Fruit fly (Drosophila melanogaster) whole organism: ENCODE measurements around the gene Ir76b.

Experiments used
- CG8478 ChIP-seq: fragments of >200 bp; optimal IDR thresholded peaks from 2 replicates; lab custom pipeline; 2018; ENCODE audit warnings: inconsistent platforms
- Dll ChIP-seq: fragments of >200 bp; optimal IDR thresholded peaks from 2 replicates; lab custom pipeline; 2017
- EcR ChIP-seq, 2 experiments: fragments of >200 bp; optimal IDR thresholded peaks; 2 replicates each; lab custom pipeline; 2017; ENCODE audit warnings: missing biosample characterization in 2 of 2, missing genetic modification characterization in 2 of 2, missing genetic modification reagents in 2 of 2
- pan ChIP-seq: fragments of >200 bp; optimal IDR thresholded peaks from 2 replicates; lab custom pipeline; 2017
- psq ChIP-seq: fragments of >200 bp; optimal IDR thresholded peaks from 2 replicates; lab custom pipeline; 2017
- usp ChIP-seq: fragments of >200 bp; optimal IDR thresholded peaks from 2 replicates; lab custom pipeline; 2017; ENCODE audit warnings: missing biosample characterization, missing genetic modification characterization, mixed read lengths

The Ir76b gene

dm6 chr3L:20111434-20111833, at the start of gene Ir76b:
Gene Ir76b, minus strand, starts transcription at chr3L:20111534.
- TF ChIP-seq psq (lab: Kevin White, UChicago): no peak

dm6 chr3L:20140589-20141207, 29.4 kb upstream of the Ir76b start, which contains the start of gene CG7328:
Gene CG7328, minus strand, starts transcription at chr3L:20140607.
- TF ChIP-seq usp (no peak), psq (lab: Kevin White, UChicago) (no peak), Dll (lab: Kevin White, UChicago) (no peak), CG8478 (lab: Kevin White, UChicago) (no peak), pan (no peak), EcR (GFP tag; optimal IDR thresholded peaks at IDR 0.05; lab: Kevin White, UChicago) (no peak)

- TF ChIP-seq CG8478 (lab: Kevin White, UChicago) (no peak), usp (no peak), EcR (GFP tag; optimal IDR thresholded peaks at IDR 0.05; lab: Kevin White, UChicago) (no peak), Dll (lab: Kevin White, UChicago) (no peak), psq (lab: Kevin White, UChicago) (no peak), pan (no peak)
Measured at dm6 chr3L:20138327-20138726, 27.0 kb upstream of the Ir76b start.

dm6 chr3L:20133168-20133567, 21.8 kb upstream of the Ir76b start, which contains the start of gene CG7335:
Gene CG7335, minus strand, starts transcription at chr3L:20133268.
- no peak for TF ChIP-seq CG8478 (lab: Kevin White, UChicago)
- TF ChIP-seq psq (lab: Kevin White, UChicago): no peak

dm6 chr3L:20131643-20132042, 20.3 kb upstream of the Ir76b start, which contains the start of gene obst-J:
Gene obst-J, minus strand, starts transcription at chr3L:20131743.
- no peak for TF ChIP-seq Dll (lab: Kevin White, UChicago)
- TF ChIP-seq psq (lab: Kevin White, UChicago): no peak
- no peak for TF ChIP-seq usp
- no peak for TF ChIP-seq CG8478 (lab: Kevin White, UChicago)
- no peak for TF ChIP-seq pan
- TF ChIP-seq EcR (GFP tag; optimal IDR thresholded peaks at IDR 0.05; lab: Kevin White, UChicago): no peak

DNA sequence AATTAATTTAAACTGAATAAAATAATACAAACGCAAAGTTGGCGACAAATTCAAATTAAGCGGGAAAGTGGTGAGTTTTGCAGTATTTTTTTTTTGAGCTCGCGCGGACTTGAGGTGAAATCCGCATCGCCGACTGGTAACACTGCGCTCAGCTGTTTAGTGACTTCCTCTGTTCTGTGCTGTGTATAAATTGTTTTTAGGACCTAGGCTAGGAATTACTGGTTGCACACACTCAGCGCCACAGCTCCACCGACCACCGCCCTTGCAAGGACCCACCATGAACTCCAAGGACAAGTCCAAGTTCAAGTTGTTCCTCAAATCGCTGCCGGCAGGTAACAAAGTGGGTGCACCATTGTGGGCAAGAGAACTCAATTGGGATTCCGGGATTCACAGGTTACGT, 17.7 kb upstream of the Ir76b start, which contains the start of gene gig:
TSS of gene gig (plus strand) at position 150 of the 400 bp plus-strand sequence.
- no peak for TF ChIP-seq EcR (GFP tag; optimal IDR thresholded peaks at IDR 0.05; lab: Kevin White, UChicago)
- TF ChIP-seq Dll (lab: Kevin White, UChicago): no peak
- TF ChIP-seq psq (lab: Kevin White, UChicago): no peak
- TF ChIP-seq CG8478 (lab: Kevin White, UChicago): no peak
- TF ChIP-seq pan: no peak
- no peak for TF ChIP-seq usp

dm6 chr3L:20127281-20127680, 15.9 kb upstream of the Ir76b start, which contains the start of gene CG7365:
Gene CG7365, minus strand, starts transcription at chr3L:20127381.
- TF ChIP-seq pan: no peak
- TF ChIP-seq usp: no peak
- no peak for TF ChIP-seq Dll (lab: Kevin White, UChicago)
- TF ChIP-seq CG8478 (lab: Kevin White, UChicago): no peak
- no peak for TF ChIP-seq EcR (GFP tag; optimal IDR thresholded peaks at IDR 0.05; lab: Kevin White, UChicago)
- TF ChIP-seq psq (lab: Kevin White, UChicago): no peak

- no peak for TF ChIP-seq Dll (lab: Kevin White, UChicago)
- no peak for TF ChIP-seq psq (lab: Kevin White, UChicago)
- TF ChIP-seq pan: no peak
- no peak for TF ChIP-seq usp
- no peak for TF ChIP-seq CG8478 (lab: Kevin White, UChicago)
- no peak for TF ChIP-seq EcR (GFP tag; optimal IDR thresholded peaks at IDR 0.05; lab: Kevin White, UChicago)
Measured at dm6 chr3L:20126106-20126505, 14.8 kb upstream of the Ir76b start.

DNA sequence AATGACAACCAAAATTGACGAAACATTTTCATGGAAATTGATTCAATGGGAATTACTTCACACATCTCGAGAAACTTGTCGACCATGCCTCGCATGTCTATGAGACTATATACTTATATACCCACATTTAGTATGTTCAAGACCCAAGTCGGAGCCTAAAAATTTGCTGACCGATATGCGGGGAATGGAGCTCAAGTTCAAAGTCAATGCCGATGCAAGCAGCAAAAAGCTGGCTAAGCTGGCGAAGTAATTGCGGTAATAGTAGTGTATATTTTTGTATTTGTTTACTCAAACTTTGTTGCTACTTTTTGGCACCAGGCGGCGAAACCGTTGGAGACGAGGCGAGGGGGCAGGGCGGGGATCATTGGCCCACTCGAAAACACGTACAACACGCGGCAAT, 11.7 kb upstream of the Ir76b start:
- TF ChIP-seq usp: no peak
- TF ChIP-seq pan: no peak
- TF ChIP-seq CG8478 (lab: Kevin White, UChicago): no peak
- TF ChIP-seq EcR (GFP tag; optimal IDR thresholded peaks at IDR 0.05; lab: Kevin White, UChicago): no peak
- TF ChIP-seq Dll (lab: Kevin White, UChicago): no peak
- TF ChIP-seq psq (lab: Kevin White, UChicago): no peak

- TF ChIP-seq psq (lab: Kevin White, UChicago): no peak
- TF ChIP-seq EcR (GFP tag; optimal IDR thresholded peaks at IDR 0.05; lab: Kevin White, UChicago): no peak
- no peak for TF ChIP-seq Dll (lab: Kevin White, UChicago)
- no peak for TF ChIP-seq CG8478 (lab: Kevin White, UChicago)
- TF ChIP-seq usp: no peak
- TF ChIP-seq pan: no peak
Measured at dm6 chr3L:20112797-20113368, 1.5 kb upstream of the Ir76b start, which contains the start of gene CG14187. Gene CG14187, minus strand, starts transcription at chr3L:20112847.

- no peak for TF ChIP-seq usp
- no peak for TF ChIP-seq Dll (lab: Kevin White, UChicago)
- TF ChIP-seq psq (lab: Kevin White, UChicago): no peak
- no peak for TF ChIP-seq pan
- TF ChIP-seq EcR (GFP tag; optimal IDR thresholded peaks at IDR 0.05; lab: Kevin White, UChicago): no peak
- no peak for TF ChIP-seq CG8478 (lab: Kevin White, UChicago)
Measured at dm6 chr3L:20105794-20106193, 5.5 kb downstream of the Ir76b start, which contains the start of gene CG14185. Gene CG14185, plus strand, starts transcription at chr3L:20106094.

DNA sequence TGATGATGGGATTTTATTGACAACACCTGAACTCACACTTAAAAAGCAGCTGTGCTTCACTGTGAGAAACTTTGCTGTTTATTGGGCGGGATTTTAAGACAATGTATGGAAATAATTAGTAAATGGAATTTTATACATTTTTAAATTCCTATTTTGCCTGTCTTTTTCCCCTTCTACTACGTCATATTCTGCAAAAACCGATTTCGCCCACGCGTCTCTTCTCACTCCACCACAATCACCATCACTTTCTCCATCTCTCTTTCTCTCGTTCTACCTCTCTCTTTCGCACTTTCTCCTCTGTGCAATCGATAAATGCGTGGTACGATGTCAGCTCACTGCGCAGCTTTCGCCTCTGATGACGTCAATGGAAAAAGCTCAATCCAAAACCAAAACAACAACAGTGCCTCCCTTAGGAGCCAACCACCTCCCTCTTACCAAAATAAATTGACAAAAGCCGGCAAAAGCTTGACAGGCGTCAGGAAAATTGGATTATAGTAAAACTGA, 6.7 kb downstream of the Ir76b start:
- TF ChIP-seq usp (no peak), CG8478 (lab: Kevin White, UChicago) (no peak), Dll (lab: Kevin White, UChicago) (no peak), EcR (GFP tag; optimal IDR thresholded peaks at IDR 0.05; lab: Kevin White, UChicago) (no peak), pan (no peak), psq (lab: Kevin White, UChicago) (no peak)
